Fruit fly (Drosophila melanogaster) S2 (cell line): ENCODE measurements around the gene CG11672.

Source experiments
- CG8478 ChIP-seq: fragments of >200 bp; optimal IDR thresholded peaks from 2 replicates; lab custom pipeline; 2018
- CTCF ChIP-seq, 2 experiments: fragments of >200 bp; optimal IDR thresholded peaks; 2 replicates each; lab custom pipeline; 2018

CG11672 gene

dm6 chr3R:8290478-8290877 lies at the start of gene CG11672:
TSS of gene CG11672 (minus strand) at chr3R:8290578.
- no peak for TF ChIP-seq CG8478 (lab: Kevin White, UChicago)
- no peak for TF ChIP-seq CTCF (optimal IDR thresholded peaks at IDR 0.05; lab: Kevin White, UChicago)

DNA sequence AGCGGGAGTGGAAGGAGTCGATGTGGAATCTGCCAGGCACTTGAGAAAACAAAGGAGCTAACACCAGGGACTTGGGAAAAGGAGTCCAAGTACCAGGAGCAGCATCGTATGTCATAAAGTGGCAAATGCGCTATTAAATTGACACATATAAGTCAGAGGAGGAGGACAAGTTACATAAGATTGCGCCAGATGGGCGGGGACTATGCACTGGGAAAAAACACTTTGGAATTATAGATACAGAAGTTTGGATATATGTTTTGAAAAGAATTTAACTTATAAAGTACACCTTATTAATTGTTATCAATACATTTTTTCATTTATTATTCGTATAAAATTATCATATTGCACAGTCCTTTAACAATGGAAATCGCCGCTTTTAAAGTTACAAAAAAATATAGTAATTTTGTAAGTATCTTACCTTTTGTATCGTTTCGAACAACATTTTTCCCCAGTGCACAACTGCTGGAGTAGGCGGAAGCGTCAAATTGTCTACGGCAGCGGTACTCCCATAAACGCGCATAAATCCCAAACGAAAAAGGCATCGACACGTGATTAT lies 45.7 kb upstream of the CG11672 start:
- TF ChIP-seq CTCF (optimal IDR thresholded peaks at IDR 0.05; lab: Kevin White, UChicago): no peak
- no peak for TF ChIP-seq CG8478 (lab: Kevin White, UChicago)

dm6 chr3R:8334982-8335381 lies 44.6 kb upstream of the CG11672 start:
- TF ChIP-seq CTCF (optimal IDR thresholded peaks at IDR 0.05; lab: Kevin White, UChicago) (no peak), CG8478 (lab: Kevin White, UChicago) (no peak)

dm6 chr3R:8334471-8334783 lies 44.0 kb upstream of the CG11672 start:
- no peak for TF ChIP-seq CG8478 (lab: Kevin White, UChicago)
- no peak for TF ChIP-seq CTCF (optimal IDR thresholded peaks at IDR 0.05; lab: Kevin White, UChicago)

- TF ChIP-seq CTCF (optimal IDR thresholded peaks at IDR 0.05; lab: Kevin White, UChicago): no peak
- no peak for TF ChIP-seq CG8478 (lab: Kevin White, UChicago)
Measured at dm6 chr3R:8333768-8334470, 43.5 kb upstream of the CG11672 start, which contains the start of gene Poxm. TSS of gene Poxm (minus strand) at chr3R:8333792.

DNA sequence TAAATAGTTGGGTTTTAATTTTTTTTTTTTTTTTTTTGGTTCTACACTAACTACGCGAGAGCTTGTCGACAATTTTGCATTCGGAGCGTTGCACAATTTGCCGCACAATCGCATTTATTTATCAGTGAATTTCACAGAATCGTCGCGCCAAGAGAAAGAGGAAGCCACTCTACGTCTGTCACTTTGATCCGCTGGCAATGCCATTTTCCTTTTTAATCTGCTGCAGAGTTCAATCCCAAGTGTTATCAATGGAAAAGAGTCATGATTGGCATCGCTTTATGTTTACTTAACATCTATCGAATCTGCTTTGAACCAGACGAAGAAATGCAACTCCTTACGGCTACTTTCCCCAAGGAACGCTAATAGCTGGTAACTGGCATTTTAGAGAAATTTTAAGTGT lies 39.2 kb upstream of the CG11672 start:
- TF ChIP-seq CG8478 (lab: Kevin White, UChicago): no peak
- no peak for TF ChIP-seq CTCF (optimal IDR thresholded peaks at IDR 0.05; lab: Kevin White, UChicago)

DNA sequence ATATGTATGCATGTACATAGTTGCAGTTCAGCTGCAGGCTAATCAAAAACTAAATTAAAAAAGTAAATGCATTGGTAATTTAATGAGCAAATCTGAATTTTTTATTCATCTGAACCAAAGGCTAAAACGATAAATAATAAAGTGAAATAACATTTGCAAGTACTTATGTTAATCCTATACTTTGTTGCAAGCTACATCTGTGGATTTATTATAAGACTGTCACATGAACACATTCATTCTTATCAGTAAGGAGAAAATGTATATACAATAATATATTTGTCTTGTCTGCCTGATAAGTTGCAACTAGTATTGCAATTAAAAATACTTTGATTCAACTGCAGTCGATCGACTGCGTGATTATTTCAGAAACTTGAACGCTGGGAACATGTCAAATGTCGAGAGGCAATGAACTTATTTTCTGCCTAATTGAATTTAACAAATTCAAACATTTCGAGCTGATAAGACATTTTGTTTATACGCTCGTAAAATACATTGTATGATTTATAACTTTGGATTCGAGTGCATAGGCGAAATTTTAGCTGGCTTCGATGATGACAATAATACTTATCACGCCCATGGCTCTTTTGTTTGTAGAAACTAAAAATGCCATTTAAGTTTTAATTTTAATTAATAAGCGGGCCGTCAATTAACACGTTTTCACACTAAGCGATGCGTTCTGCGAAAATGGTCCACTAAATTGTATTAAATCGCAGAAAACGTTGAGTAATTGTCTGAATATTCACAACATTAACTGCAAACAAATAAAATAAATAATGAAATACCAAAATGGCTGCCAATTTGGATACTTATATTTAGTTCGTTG lies 37.8 kb upstream of the CG11672 start:
- TF ChIP-seq CTCF (optimal IDR thresholded peaks at IDR 0.05; lab: Kevin White, UChicago) (no peak), CG8478 (lab: Kevin White, UChicago) (no peak)

DNA sequence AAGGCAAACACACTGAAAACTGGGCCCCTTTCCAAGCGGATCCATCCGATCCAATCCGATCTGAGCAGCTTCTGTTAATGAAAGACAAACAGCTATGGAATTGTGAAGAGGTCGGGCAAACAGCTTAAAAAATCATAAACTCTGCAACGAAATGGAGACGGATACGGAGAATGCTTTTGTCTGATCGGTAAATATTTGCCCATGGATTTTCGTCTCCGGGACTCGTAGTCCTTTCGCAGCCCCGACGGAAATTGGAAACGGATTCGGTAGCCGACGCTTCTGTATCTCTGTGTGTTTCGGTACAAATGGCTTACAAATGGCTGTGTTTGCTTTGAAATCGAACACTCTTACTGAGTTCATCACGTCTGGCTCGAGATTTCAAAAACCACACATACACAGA lies 36.5 kb upstream of the CG11672 start:
- TF ChIP-seq CTCF (optimal IDR thresholded peaks at IDR 0.05; lab: Kevin White, UChicago) (no peak), CG8478 (lab: Kevin White, UChicago) (no peak)

dm6 chr3R:8324016-8324415 lies 33.6 kb upstream of the CG11672 start, which contains the start of gene CG7443:
TSS of gene CG7443 (plus strand) at chr3R:8324316.
- no peak for TF ChIP-seq CG8478 (lab: Kevin White, UChicago)
- no peak for TF ChIP-seq CTCF (optimal IDR thresholded peaks at IDR 0.05; lab: Kevin White, UChicago)

dm6 chr3R:8321447-8321846 lies 31.1 kb upstream of the CG11672 start, which contains the start of gene Or85a:
TSS of gene Or85a (plus strand) at chr3R:8321747.
- TF ChIP-seq CTCF (optimal IDR thresholded peaks at IDR 0.05; lab: Kevin White, UChicago) (no peak), CG8478 (lab: Kevin White, UChicago) (no peak)

DNA sequence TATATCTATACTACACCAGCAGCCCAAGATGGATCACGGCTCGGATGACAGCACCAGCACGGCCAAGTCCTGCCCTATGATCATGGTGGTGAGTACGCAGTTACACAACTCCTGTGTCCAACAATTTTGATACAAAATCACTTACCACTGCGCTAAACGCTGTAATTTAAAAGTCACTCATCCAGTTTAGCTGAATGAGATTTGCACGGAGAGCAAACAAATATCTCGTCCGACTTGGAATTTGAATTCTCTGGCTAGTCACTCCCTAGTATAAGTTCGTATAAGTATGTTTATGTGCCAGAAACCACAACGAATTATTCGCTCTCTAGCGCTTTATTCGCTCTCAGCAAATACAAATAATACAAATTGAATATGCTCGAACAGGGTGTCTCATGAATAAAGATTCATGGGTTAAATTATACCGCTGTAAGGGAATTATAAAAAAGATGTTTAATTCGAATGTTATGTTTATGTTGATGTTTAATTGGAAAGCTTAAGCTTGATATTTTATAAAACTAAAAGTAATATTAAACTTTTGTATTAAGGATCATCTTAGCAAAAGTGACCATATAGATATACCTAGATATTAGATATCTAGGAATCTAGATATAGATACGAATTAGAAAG lies 27.4 kb upstream of the CG11672 start:
- TF ChIP-seq CG8478 (lab: Kevin White, UChicago): no peak
- TF ChIP-seq CTCF (optimal IDR thresholded peaks at IDR 0.05; lab: Kevin White, UChicago): no peak

DNA sequence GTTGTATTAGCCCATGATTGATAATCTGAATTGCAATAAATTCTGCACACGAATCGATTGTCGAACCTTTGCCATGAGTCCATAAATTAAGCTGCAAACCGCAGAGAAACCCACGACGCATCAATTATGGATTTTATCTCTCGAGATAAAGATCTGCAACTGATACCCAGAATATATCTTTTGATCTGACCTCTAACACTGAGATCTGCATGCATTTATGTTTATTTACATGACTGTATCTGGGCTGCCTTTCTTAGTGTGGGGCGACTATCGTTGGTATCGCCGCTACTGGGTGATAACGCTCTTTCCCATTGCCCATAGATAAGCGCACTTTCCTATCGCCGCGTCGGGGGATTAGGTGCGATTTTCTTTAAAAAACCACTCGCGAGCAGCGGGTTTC lies 26.8 kb upstream of the CG11672 start, which contains the start of gene Ctr1B:
Ctr1B (plus strand) TSS at position 398 of the 400 bp plus-strand sequence.
- TF ChIP-seq CG8478 (lab: Kevin White, UChicago) (no peak), CTCF (optimal IDR thresholded peaks at IDR 0.05; lab: Kevin White, UChicago) (no peak)

DNA sequence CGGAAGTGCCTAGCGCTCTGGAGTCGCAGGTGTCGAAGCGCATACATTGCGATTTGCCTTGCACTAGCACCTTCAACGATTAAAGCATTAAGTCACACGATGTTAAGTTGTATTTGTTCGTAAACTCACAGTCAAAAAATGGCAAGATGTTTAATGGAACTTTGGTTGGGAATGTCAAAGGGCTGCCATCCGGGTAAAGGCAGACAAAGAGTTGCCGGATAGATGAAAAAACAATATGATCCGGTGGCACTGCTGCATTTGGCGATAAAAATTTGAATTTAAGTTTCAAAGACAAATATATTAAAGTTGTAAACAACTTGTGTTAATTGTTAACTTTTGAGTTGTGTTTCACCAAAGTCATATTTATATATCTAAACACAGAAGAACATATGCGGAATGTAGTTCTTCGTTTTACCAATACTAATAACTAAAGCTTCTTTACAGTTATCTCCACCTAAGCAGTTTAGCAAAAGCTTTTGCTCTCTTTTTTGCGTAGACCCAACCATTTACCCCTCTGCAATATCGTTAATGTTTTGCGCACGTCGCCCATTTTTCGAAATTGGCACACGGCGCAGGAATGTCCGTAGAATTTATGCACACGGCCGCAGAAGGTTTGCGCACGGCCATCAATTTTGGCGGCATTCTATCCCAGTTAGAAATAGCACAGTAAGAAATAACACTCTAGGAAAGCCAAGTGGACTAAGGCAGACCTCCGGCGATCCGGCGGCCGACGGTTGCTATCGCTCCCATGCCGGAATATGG lies 26.1 kb upstream of the CG11672 start, which contains the start of gene Coq2:
Coq2 (minus strand) TSS at position 200 of the 762 bp plus-strand sequence.
- TF ChIP-seq CTCF (optimal IDR thresholded peaks at IDR 0.05; lab: Kevin White, UChicago) (peak; percentile 48 to 60), CG8478 (lab: Kevin White, UChicago) (no peak)

DNA sequence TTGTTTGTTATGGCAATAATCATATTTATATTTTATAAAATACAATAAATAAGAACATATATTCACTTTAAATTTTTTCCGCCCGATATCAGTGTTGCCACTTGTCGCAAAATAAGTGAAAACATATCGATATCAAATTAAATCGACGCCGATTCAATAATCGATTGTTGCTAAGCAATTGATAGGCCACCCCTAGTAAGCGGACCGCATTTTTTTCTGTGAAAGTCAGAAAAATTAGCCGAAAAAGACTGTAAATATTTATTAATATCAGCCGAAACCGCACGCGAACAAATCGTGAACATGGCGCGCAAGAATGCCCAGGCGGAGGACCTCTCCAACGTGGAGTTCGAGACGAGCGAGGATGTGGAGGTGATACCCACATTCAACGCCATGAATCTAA lies 22.7 kb upstream of the CG11672 start, which contains the start of gene CG7483:
CG7483 (plus strand) TSS at position 171 of the 400 bp plus-strand sequence.
- TF ChIP-seq CTCF (optimal IDR thresholded peaks at IDR 0.05; lab: Kevin White, UChicago): no peak
- TF ChIP-seq CG8478 (lab: Kevin White, UChicago): no peak
